Worm (Caenorhabditis elegans) whole organism, L3 larva: ENCODE data around the gene R11G1.2.

ENCODE experiments used
- aly-2 ChIP-seq: fragments of 150-350 bp; optimal IDR thresholded peaks from 2 replicates; lab custom pipeline; 2014; ENCODE audit warnings: missing biosample characterization, missing genetic modification characterization
- ama-1 ChIP-seq: fragments of 150-350 bp; optimal IDR thresholded peaks from 2 replicates; lab custom pipeline; 2018
- ceh-82 ChIP-seq: fragments of 150-350 bp; optimal IDR thresholded peaks from 2 replicates; lab custom pipeline; 2014; ENCODE audit warnings: missing biosample characterization, missing genetic modification characterization
- ceh-9 ChIP-seq: sonication (generic microtip); optimal IDR thresholded peaks from 2 replicates; lab custom pipeline; 2018; ENCODE audit warnings: missing biosample characterization, missing genetic modification characterization
- daf-12 ChIP-seq: fragments of 150-350 bp; optimal IDR thresholded peaks from 2 replicates; lab custom pipeline; 2014; ENCODE audit warnings: missing biosample characterization, missing genetic modification reagents, missing genetic modification characterization
- egl-27 ChIP-seq: sonication (generic microtip); optimal IDR thresholded peaks from 4 replicates; lab custom pipeline; 2017; ENCODE audit warnings: missing biosample characterization, missing genetic modification reagents, missing genetic modification characterization
- egl-5 ChIP-seq: fragments of 150-350 bp; optimal IDR thresholded peaks from 2 replicates; lab custom pipeline; 2017; ENCODE audit warnings: missing biosample characterization, missing genetic modification reagents, missing genetic modification characterization, inconsistent platforms
- elt-1 ChIP-seq: fragments of 150-350 bp; optimal IDR thresholded peaks from 2 replicates; lab custom pipeline; 2014; ENCODE audit warnings: missing biosample characterization, missing genetic modification characterization
- elt-2 ChIP-seq: sonication (generic microtip); optimal IDR thresholded peaks from 2 replicates; lab custom pipeline; 2016; ENCODE audit warnings: missing genetic modification reagents, mild to moderate bottlenecking, missing genetic modification characterization, missing compliant biosample characterization
- elt-3 ChIP-seq, 3 experiments: fragments of 150-350 bp in 1 of 3; sonication (generic microtip) in 2 of 3; optimal IDR thresholded peaks; 2 replicates in 2 of 3; 4 replicates in 1 of 3; lab custom pipeline; 2014 to 2017; ENCODE audit warnings: missing biosample characterization in 3 of 3, missing genetic modification characterization in 3 of 3
- fkh-10 ChIP-seq: sonication (generic microtip); optimal IDR thresholded peaks from 2 replicates; lab custom pipeline; 2017; ENCODE audit warnings: missing biosample characterization, missing genetic modification reagents, missing genetic modification characterization
- fkh-2 ChIP-seq: fragments of 150-350 bp; optimal IDR thresholded peaks from 2 replicates; lab custom pipeline; 2014; ENCODE audit warnings: missing biosample characterization, missing genetic modification reagents, missing genetic modification characterization
- fos-1 ChIP-seq: fragments of 150-350 bp; optimal IDR thresholded peaks from 2 replicates; lab custom pipeline; 2014; ENCODE audit warnings: missing biosample characterization, missing genetic modification characterization
- hmg-11 ChIP-seq: sonication (generic microtip); optimal IDR thresholded peaks from 2 replicates; lab custom pipeline; 2016; ENCODE audit warnings: missing genetic modification characterization, missing compliant biosample characterization
- jun-1 ChIP-seq: fragments of 150-350 bp; optimal IDR thresholded peaks from 2 replicates; lab custom pipeline; 2014; ENCODE audit warnings: missing biosample characterization, missing genetic modification reagents, missing genetic modification characterization
- lin-39 ChIP-seq: fragments of 150-350 bp; optimal IDR thresholded peaks from 2 replicates; lab custom pipeline; 2018; ENCODE audit warnings: missing biosample characterization, missing genetic modification reagents, missing genetic modification characterization
- lsy-12 ChIP-seq: sonication (generic microtip); optimal IDR thresholded peaks from 2 replicates; lab custom pipeline; 2016; ENCODE audit warnings: mild to moderate bottlenecking, missing genetic modification characterization, missing compliant biosample characterization
- mdl-1 ChIP-seq: fragments of 150-350 bp; optimal IDR thresholded peaks from 2 replicates; lab custom pipeline; 2014; ENCODE audit warnings: missing biosample characterization, missing genetic modification characterization
- mml-1 ChIP-seq: fragments of 150-350 bp; sonication (generic microtip); optimal IDR thresholded peaks from 3 replicates; lab custom pipeline; 2014; ENCODE audit warnings: missing biosample characterization, missing genetic modification characterization
- nfya-1 ChIP-seq: sonication (generic microtip); optimal IDR thresholded peaks from 2 replicates; lab custom pipeline; 2017; ENCODE audit warnings: missing genetic modification characterization, mild to moderate bottlenecking, missing compliant biosample characterization, antibody characterized with exemption, moderate library complexity; ENCODE audit not compliant: insufficient read depth
- nhr-12 ChIP-seq: fragments of 150-350 bp; optimal IDR thresholded peaks from 2 replicates; lab custom pipeline; 2014; ENCODE audit warnings: missing biosample characterization, missing genetic modification characterization
- nhr-23 ChIP-seq: fragments of 150-350 bp; optimal IDR thresholded peaks from 2 replicates; lab custom pipeline; 2014; ENCODE audit warnings: missing biosample characterization, missing genetic modification reagents, missing genetic modification characterization
- nhr-237 ChIP-seq: fragments of 150-350 bp; optimal IDR thresholded peaks from 2 replicates; lab custom pipeline; 2014; ENCODE audit warnings: missing biosample characterization, missing genetic modification characterization
- nhr-25 ChIP-seq: sonication (generic microtip); optimal IDR thresholded peaks from 2 replicates; lab custom pipeline; 2017; ENCODE audit warnings: missing biosample characterization, missing genetic modification characterization
- nhr-28 ChIP-seq: fragments of 150-350 bp; optimal IDR thresholded peaks from 2 replicates; lab custom pipeline; 2014; ENCODE audit warnings: missing biosample characterization, missing genetic modification characterization
- nhr-43 ChIP-seq: sonication (generic microtip); optimal IDR thresholded peaks from 2 replicates; lab custom pipeline; 2016; ENCODE audit warnings: mild to moderate bottlenecking, missing genetic modification characterization, missing compliant biosample characterization; ENCODE audit not compliant: poor library complexity, severe bottlenecking
- nhr-67 ChIP-seq: fragments of 150-350 bp; optimal IDR thresholded peaks from 2 replicates; lab custom pipeline; 2014; ENCODE audit warnings: missing biosample characterization, missing genetic modification characterization
- nhr-76 ChIP-seq: fragments of 150-350 bp; sonication (generic microtip); optimal IDR thresholded peaks from 5 replicates; lab custom pipeline; 2014; ENCODE audit warnings: missing biosample characterization, missing genetic modification characterization
- nhr-77 ChIP-seq: fragments of 150-350 bp; optimal IDR thresholded peaks from 2 replicates; lab custom pipeline; 2014; ENCODE audit warnings: missing biosample characterization, missing genetic modification characterization
- pha-4 ChIP-seq: fragments of 150-350 bp; optimal IDR thresholded peaks from 2 replicates; lab custom pipeline; 2014; ENCODE audit warnings: missing biosample characterization, missing genetic modification reagents, missing genetic modification characterization
- pqm-1 ChIP-seq: fragments of 150-350 bp; optimal IDR thresholded peaks from 2 replicates; lab custom pipeline; 2017; ENCODE audit warnings: missing biosample characterization, missing genetic modification characterization, inconsistent platforms
- skn-1 ChIP-seq: fragments of 150-350 bp; optimal IDR thresholded peaks from 2 replicates; lab custom pipeline; 2014; ENCODE audit warnings: missing biosample characterization, missing genetic modification characterization
- snpc-4 ChIP-seq: fragments of 150-350 bp; optimal IDR thresholded peaks from 2 replicates; lab custom pipeline; 2014; ENCODE audit warnings: missing biosample characterization, missing genetic modification characterization
- tbx-2 ChIP-seq: sonication (generic microtip); optimal IDR thresholded peaks from 2 replicates; lab custom pipeline; 2016; ENCODE audit warnings: mild to moderate bottlenecking, missing genetic modification characterization, missing compliant biosample characterization
- zag-1 ChIP-seq: fragments of 150-350 bp; optimal IDR thresholded peaks from 2 replicates; lab custom pipeline; 2014; ENCODE audit warnings: missing biosample characterization, missing genetic modification characterization
- ztf-4 ChIP-seq: fragments of 150-350 bp; optimal IDR thresholded peaks from 2 replicates; lab custom pipeline; 2014; ENCODE audit warnings: missing biosample characterization, missing genetic modification characterization

R11G1.2 gene

DNA sequence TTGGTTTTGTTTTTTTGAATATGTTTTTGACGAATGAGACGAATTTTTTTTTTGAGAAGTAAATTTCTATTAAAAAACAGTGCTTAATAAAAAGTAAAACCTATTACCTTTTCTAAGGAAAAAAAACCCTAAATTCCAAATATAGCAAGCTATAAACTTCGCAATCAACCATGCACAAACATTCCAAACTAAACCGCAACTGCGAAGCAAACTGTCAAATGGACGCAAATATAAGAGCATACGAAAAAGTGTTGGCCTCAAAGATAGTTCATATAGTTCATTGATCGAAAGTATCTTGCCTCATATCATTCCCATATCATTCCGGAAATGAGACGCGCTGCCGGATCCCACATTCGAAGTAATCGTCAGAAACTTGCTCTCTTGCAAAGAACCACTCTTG is 46.2 kb downstream of the R11G1.2 start, which contains the start of gene C01C4.3:
Gene C01C4.3, plus strand, starts transcription at position 301 of the 400 bp plus-strand sequence.
- TF ChIP-seq snpc-4 (tag; lab: Kevin White, UChicago) (no peak), jun-1 (tag; lab: Kevin White, UChicago) (no peak), egl-27 (tag; lab: Kevin White, UChicago) (no peak), mdl-1 (no peak), elt-2 (tag; lab: Kevin White, UChicago) (no peak), nhr-77 (no peak), elt-3 (tag; optimal IDR thresholded peaks at IDR 0.05; lab: Kevin White, UChicago) (no peak), fkh-10 (GFP tag; lab: Kevin White, UChicago) (no peak), nhr-76 (tag; lab: Kevin White, UChicago) (no peak), fkh-2 (tag; lab: Kevin White, UChicago) (no peak), tbx-2 (tag; lab: Kevin White, UChicago) (no peak), nhr-12 (tag; lab: Kevin White, UChicago) (no peak), pha-4 (tag; lab: Kevin White, UChicago) (no peak), ceh-82 (no peak), lsy-12 (tag; lab: Kevin White, UChicago) (no peak), nhr-28 (no peak), elt-1 (tag; lab: Kevin White, UChicago) (no peak), mml-1 (tag; lab: Kevin White, UChicago) (no peak), aly-2 (tag; lab: Kevin White, UChicago) (no peak), ceh-9 (no peak)

DNA sequence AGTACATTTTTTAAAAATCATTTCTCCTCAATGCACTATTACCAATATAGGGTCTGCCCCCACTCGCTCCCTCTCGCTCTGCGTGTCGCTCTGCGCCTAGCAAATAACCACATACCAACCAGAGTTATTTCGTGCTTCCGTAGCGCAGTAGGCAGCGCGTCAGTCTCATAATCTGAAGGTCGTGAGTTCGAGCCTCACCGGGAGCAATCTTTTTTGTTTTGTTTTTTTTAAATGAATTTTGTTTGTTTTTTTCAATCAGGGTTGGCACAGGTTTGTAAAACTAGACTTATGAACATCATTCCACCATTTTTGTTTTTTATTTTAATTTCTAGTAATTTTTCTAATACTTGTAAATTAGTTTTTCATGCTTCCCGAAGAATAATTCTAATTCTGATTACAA is 47.2 kb downstream of the R11G1.2 start:
- TF ChIP-seq pqm-1 (tag; lab: Kevin White, UChicago): peak; percentile 19
- TF ChIP-seq hmg-11 (tag; lab: Kevin White, UChicago): peak; percentile 94
- no peak for TF ChIP-seq daf-12 (tag; lab: Kevin White, UChicago)
- TF ChIP-seq elt-1 (tag; lab: Kevin White, UChicago): no peak
- TF ChIP-seq nhr-237 (tag; lab: Kevin White, UChicago): no peak
- TF ChIP-seq lsy-12 (tag; lab: Kevin White, UChicago): peak; percentile 62
- TF ChIP-seq lin-39 (tag; lab: Kevin White, UChicago): peak; percentile 74
- no peak for TF ChIP-seq ztf-4 (tag; lab: Kevin White, UChicago)
- TF ChIP-seq nfya-1 (tag; lab: Kevin White, UChicago): peak; percentile 38
- peak; percentile 10 for TF ChIP-seq zag-1 (tag; lab: Kevin White, UChicago)
- peak; percentile 57 for TF ChIP-seq tbx-2 (tag; lab: Kevin White, UChicago)
- TF ChIP-seq fos-1: no peak
- peak; percentile 51 for TF ChIP-seq ceh-82
- TF ChIP-seq nhr-43: peak; percentile 57
- peak; percentile 60 for TF ChIP-seq pha-4 (tag; lab: Kevin White, UChicago)

DNA sequence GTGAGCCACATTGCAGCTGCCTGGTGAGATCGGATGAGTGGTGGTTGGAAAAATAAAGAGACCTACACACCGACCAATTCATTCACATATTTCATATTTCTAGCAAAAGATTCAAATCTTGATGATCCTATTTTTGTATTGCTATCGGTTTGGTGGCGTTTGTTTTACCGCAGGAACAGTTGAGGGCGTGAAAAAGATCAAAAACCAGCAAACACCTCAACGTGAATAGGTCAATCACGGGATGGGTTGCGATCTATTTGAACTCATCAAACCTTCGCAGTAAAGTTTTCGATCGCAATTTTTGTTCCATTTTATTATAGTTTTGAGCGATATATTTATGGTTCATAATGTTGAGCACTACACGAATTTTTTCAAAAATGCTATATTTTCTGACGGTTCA is 51.4 kb downstream of the R11G1.2 start:
- TF ChIP-seq fos-1: no peak
- no peak for TF ChIP-seq nhr-67 (tag; lab: Kevin White, UChicago)
- TF ChIP-seq skn-1 (tag; lab: Kevin White, UChicago): no peak
- no peak for TF ChIP-seq nhr-23 (tag; lab: Kevin White, UChicago)
- TF ChIP-seq nhr-25 (tag; lab: Kevin White, UChicago): no peak
- no peak for TF ChIP-seq egl-5 (tag; lab: Kevin White, UChicago)
- no peak for TF ChIP-seq nhr-76 (tag; lab: Kevin White, UChicago)
- TF ChIP-seq ama-1 (lab: Kevin White, UChicago): no peak
- no peak for TF ChIP-seq fkh-2 (tag; lab: Kevin White, UChicago)
